Worm (Caenorhabditis elegans) whole organism, L4 larva: ENCODE data around the gene C25F6.8.
A peak's percentile ranks its signal among the peaks of the same experiment; 100 is the strongest.

ENCODE experiments used
- F10B5.3 ChIP-seq: sonication (generic microtip); optimal IDR thresholded peaks from 2 replicates; lab custom pipeline; 2016; ENCODE audit warnings: mild to moderate bottlenecking, missing genetic modification characterization, missing compliant biosample characterization
- F26F4.8 ChIP-seq: fragments of 200-800 bp; sonication (Bioruptor generic); conservative IDR thresholded peaks from 2 replicates; pipeline ENCODE4 v1.3.6; 2022; ENCODE audit warnings: missing genetic modification characterization, missing compliant biosample characterization
- F37D6.2 ChIP-seq: sonication (generic microtip); optimal IDR thresholded peaks from 2 replicates; lab custom pipeline; 2016; ENCODE audit warnings: mild to moderate bottlenecking, missing genetic modification characterization, missing compliant biosample characterization
- F44E2.7 ChIP-seq: fragments of 200-800 bp; sonication (Bioruptor generic); IDR thresholded peaks from 2 replicates; pipeline ENCODE4 v2.1.2; 2022; ENCODE audit warnings: missing genetic modification characterization, missing compliant biosample characterization
- F49E8.2 ChIP-seq: sonication (generic microtip); optimal IDR thresholded peaks from 2 replicates; lab custom pipeline; 2016; ENCODE audit warnings: missing compliant biosample characterization, mild to moderate bottlenecking, missing genetic modification characterization, borderline replicate concordance
- Y105C5A.15 ChIP-seq: fragments of 200-800 bp; sonication (Bioruptor generic); IDR thresholded peaks from 2 replicates; pipeline ENCODE4 v1.3.6; 2022; ENCODE audit warnings: missing genetic modification characterization, missing compliant biosample characterization
- Y5F2A.4 ChIP-seq: fragments of 200-800 bp; sonication (Bioruptor generic); optimal IDR thresholded peaks from 2 replicates; lab custom pipeline; 2018; ENCODE audit warnings: mild to moderate bottlenecking, missing genetic modification characterization, missing compliant biosample characterization
- ZK337.2 ChIP-seq: fragments of 200-800 bp; sonication (Bioruptor generic); IDR thresholded peaks from 2 replicates; pipeline ENCODE4 v1.3.6; 2022; ENCODE audit warnings: missing genetic modification reagents, missing genetic modification characterization, missing compliant biosample characterization
- aha-1 ChIP-seq: fragments of 150-350 bp; peaks from one replicate; lab custom pipeline; 2014; ENCODE audit warnings: missing biosample characterization, missing genetic modification characterization
- aly-2 ChIP-seq: sonication (generic microtip); optimal IDR thresholded peaks from 2 replicates; lab custom pipeline; 2018; ENCODE audit warnings: missing biosample characterization, missing genetic modification characterization
- arid-1 ChIP-seq: fragments of 200-800 bp; sonication (Bioruptor generic); conservative IDR thresholded peaks from 2 replicates; pipeline ENCODE4 v1.3.6; 2022; ENCODE audit warnings: missing genetic modification reagents, missing genetic modification characterization, missing compliant biosample characterization
- attf-4 ChIP-seq: sonication (generic microtip); optimal IDR thresholded peaks from 3 replicates; lab custom pipeline; 2017; ENCODE audit warnings: missing biosample characterization, missing genetic modification characterization
- ceh-20 ChIP-seq: fragments of 200-800 bp; sonication (Bioruptor generic); IDR thresholded peaks from 2 replicates; pipeline ENCODE4 v1.3.6; 2022; ENCODE audit warnings: missing genetic modification reagents, missing genetic modification characterization, missing compliant biosample characterization
- cey-2 ChIP-seq: sonication (generic microtip); optimal IDR thresholded peaks from 3 replicates; lab custom pipeline; 2017; ENCODE audit warnings: missing genetic modification characterization, mild to moderate bottlenecking, missing compliant biosample characterization, antibody characterized with exemption, borderline replicate concordance; ENCODE audit not compliant: insufficient read depth
- daf-16 ChIP-seq, 3 experiments: sonication (generic microtip); optimal IDR thresholded peaks; 2 replicates each; lab custom pipeline; 2016 to 2017; ENCODE audit warnings: missing genetic modification characterization in 3 of 3, missing genetic modification reagents in 3 of 3, mild to moderate bottlenecking in 2 of 3, missing compliant biosample characterization in 2 of 3, missing biosample characterization in 1 of 3, moderate library complexity in 1 of 3
- daf-19 ChIP-seq: fragments of 200-800 bp; sonication (Bioruptor generic); conservative IDR thresholded peaks from 2 replicates; pipeline ENCODE4 v1.3.6; 2022; ENCODE audit warnings: missing genetic modification characterization, missing compliant biosample characterization
- daf-8 ChIP-seq: fragments of 200-800 bp; sonication (Bioruptor generic); IDR thresholded peaks from 2 replicates; pipeline ENCODE4 v1.3.6; 2022; ENCODE audit warnings: missing genetic modification characterization, missing compliant biosample characterization
- dmd-6 ChIP-seq: fragments of 200-800 bp; sonication (Bioruptor generic); IDR thresholded peaks from 2 replicates; pipeline ENCODE4 v1.3.6; 2022; ENCODE audit warnings: missing genetic modification reagents, missing genetic modification characterization, missing compliant biosample characterization
- dmd-9 ChIP-seq: fragments of 200-800 bp; sonication (Bioruptor generic); IDR thresholded peaks from 2 replicates; pipeline ENCODE4 v1.3.6; 2022; ENCODE audit warnings: missing genetic modification reagents, missing genetic modification characterization, missing compliant biosample characterization
- dve-1 ChIP-seq: sonication (generic microtip); optimal IDR thresholded peaks from 2 replicates; lab custom pipeline; 2017; ENCODE audit warnings: antibody characterized with exemption, mild to moderate bottlenecking, missing genetic modification characterization, missing compliant biosample characterization; ENCODE audit not compliant: insufficient read depth
- egl-27 ChIP-seq: sonication (generic microtip); optimal IDR thresholded peaks from 3 replicates; lab custom pipeline; 2017; ENCODE audit warnings: missing biosample characterization, missing genetic modification reagents, missing genetic modification characterization
- hif-1 ChIP-seq, 2 experiments: sonication (generic microtip); optimal IDR thresholded peaks; 2 replicates each; lab custom pipeline; 2016 to 2017; ENCODE audit warnings: missing compliant biosample characterization in 2 of 2, missing genetic modification characterization in 2 of 2, missing genetic modification reagents in 2 of 2, missing genotype in 2 of 2, mild to moderate bottlenecking in 1 of 2
- jun-1 ChIP-seq: fragments of 150-350 bp; optimal IDR thresholded peaks from 2 replicates; lab custom pipeline; 2014; ENCODE audit warnings: missing biosample characterization, missing genetic modification reagents, missing genetic modification characterization
- lim-7 ChIP-seq: fragments of 200-800 bp; sonication (Bioruptor generic); IDR thresholded peaks from 2 replicates; pipeline ENCODE4 v1.3.6; 2022; ENCODE audit warnings: missing genetic modification characterization, missing compliant biosample characterization
- lin-15B ChIP-seq: fragments of 150-350 bp; sonication (generic microtip); optimal IDR thresholded peaks from 3 replicates; lab custom pipeline; 2014; ENCODE audit warnings: missing biosample characterization, missing genetic modification characterization
- lin-29 ChIP-seq: fragments of 200-800 bp; sonication (Bioruptor generic); IDR thresholded peaks from 2 replicates; pipeline ENCODE4 v1.3.6; 2022; ENCODE audit warnings: missing genetic modification reagents, missing genetic modification characterization, missing compliant biosample characterization
- lin-38 ChIP-seq: fragments of 200-800 bp; sonication (Bioruptor generic); IDR thresholded peaks from 2 replicates; pipeline ENCODE4 v1.3.6; 2022; ENCODE audit warnings: missing genetic modification reagents, missing genetic modification characterization, missing compliant biosample characterization
- lsy-2 ChIP-seq, 2 experiments: fragments of 150-350 bp in 1 of 2; sonication (generic microtip) in 1 of 2; optimal IDR thresholded peaks; 2 replicates each; lab custom pipeline; 2014 to 2017; ENCODE audit warnings: missing biosample characterization in 2 of 2, missing genetic modification characterization in 2 of 2
- madf-9 ChIP-seq: fragments of 200-800 bp; sonication (Bioruptor generic); conservative IDR thresholded peaks from 2 replicates; pipeline ENCODE4 v1.3.6; 2022; ENCODE audit warnings: missing genetic modification reagents, missing genetic modification characterization, missing compliant biosample characterization
- mep-1 ChIP-seq: fragments of 150-350 bp; sonication (generic microtip); optimal IDR thresholded peaks from 3 replicates; lab custom pipeline; 2014; ENCODE audit warnings: missing biosample characterization, missing genetic modification characterization
- mes-2 ChIP-seq: sonication (generic microtip); optimal IDR thresholded peaks from 2 replicates; lab custom pipeline; 2016; ENCODE audit warnings: missing genotype, mild to moderate bottlenecking, missing genetic modification characterization, missing compliant biosample characterization; ENCODE audit not compliant: poor library complexity, severe bottlenecking
- mxl-3 ChIP-seq: fragments of 200-800 bp; sonication (Bioruptor generic); optimal IDR thresholded peaks from 2 replicates; lab custom pipeline; 2018; ENCODE audit warnings: mild to moderate bottlenecking, missing genetic modification characterization, missing compliant biosample characterization
- nhr-11 ChIP-seq: fragments of 150-350 bp; optimal IDR thresholded peaks from 2 replicates; lab custom pipeline; 2014; ENCODE audit warnings: missing biosample characterization, missing genetic modification characterization
- nhr-25 ChIP-seq: sonication (generic microtip); optimal IDR thresholded peaks from 2 replicates; lab custom pipeline; 2017; ENCODE audit warnings: missing genetic modification characterization, mild to moderate bottlenecking, missing compliant biosample characterization, antibody characterized with exemption, moderate library complexity, borderline replicate concordance; ENCODE audit not compliant: insufficient read depth
- nhr-28 ChIP-seq: fragments of 150-350 bp; optimal IDR thresholded peaks from 2 replicates; lab custom pipeline; 2014; ENCODE audit warnings: missing biosample characterization, missing genetic modification characterization
- nhr-6 ChIP-seq: fragments of 150-350 bp; optimal IDR thresholded peaks from 2 replicates; lab custom pipeline; 2014; ENCODE audit warnings: missing biosample characterization, missing genetic modification characterization
- nhr-76 ChIP-seq: fragments of 150-350 bp; optimal IDR thresholded peaks from 2 replicates; lab custom pipeline; 2014; ENCODE audit warnings: missing biosample characterization, missing genetic modification characterization
- php-3 ChIP-seq: fragments of 200-800 bp; sonication (Bioruptor generic); IDR thresholded peaks from 2 replicates; pipeline ENCODE4 v1.3.6; 2022; ENCODE audit warnings: missing genetic modification reagents, missing genetic modification characterization, missing compliant biosample characterization
- pqm-1 ChIP-seq: sonication (generic microtip); optimal IDR thresholded peaks from 2 replicates; lab custom pipeline; 2017; ENCODE audit warnings: missing biosample characterization, missing genetic modification characterization
- saeg-2 ChIP-seq: fragments of 200-800 bp; sonication (Bioruptor generic); IDR thresholded peaks from 2 replicates; pipeline ENCODE4 v1.3.6; 2022; ENCODE audit warnings: missing genetic modification reagents, missing genetic modification characterization, missing compliant biosample characterization
- sdz-12 ChIP-seq: fragments of 200-800 bp; sonication (Bioruptor generic); optimal IDR thresholded peaks from 2 replicates; lab custom pipeline; 2018; ENCODE audit warnings: mild to moderate bottlenecking, missing genetic modification characterization, missing compliant biosample characterization
- skn-1 ChIP-seq: fragments of 150-350 bp; optimal IDR thresholded peaks from 2 replicates; lab custom pipeline; 2014; ENCODE audit warnings: missing biosample characterization, missing genetic modification characterization
- spr-1 ChIP-seq: sonication (generic microtip); optimal IDR thresholded peaks from 2 replicates; lab custom pipeline; 2016; ENCODE audit warnings: mild to moderate bottlenecking, missing genetic modification characterization, missing compliant biosample characterization
- spr-3 ChIP-seq: fragments of 200-800 bp; sonication (Bioruptor generic); optimal IDR thresholded peaks from 2 replicates; lab custom pipeline; 2018; ENCODE audit warnings: mild to moderate bottlenecking, missing genetic modification characterization, missing compliant biosample characterization
- tag-97 ChIP-seq: fragments of 200-800 bp; sonication (Bioruptor generic); IDR thresholded peaks from 2 replicates; pipeline ENCODE4 v1.3.6; 2022; ENCODE audit warnings: missing genetic modification characterization, missing compliant biosample characterization
- tra-1 ChIP-seq: fragments of 200-800 bp; sonication (Bioruptor generic); IDR thresholded peaks from 2 replicates; pipeline ENCODE4 v1.3.6; 2022; ENCODE audit warnings: missing genetic modification reagents, missing genetic modification characterization, missing compliant biosample characterization
- unc-130 ChIP-seq: sonication (generic microtip); optimal IDR thresholded peaks from 2 replicates; lab custom pipeline; 2016; ENCODE audit warnings: missing genetic modification reagents, missing genetic modification characterization, missing compliant biosample characterization
- unc-39 ChIP-seq: sonication (generic microtip); optimal IDR thresholded peaks from 2 replicates; lab custom pipeline; 2017; ENCODE audit warnings: missing biosample characterization, missing genetic modification characterization
- vab-7 ChIP-seq: fragments of 200-800 bp; sonication (Bioruptor generic); IDR thresholded peaks from 2 replicates; pipeline ENCODE4 v1.3.6; 2022; ENCODE audit warnings: missing genetic modification reagents, missing genetic modification characterization, missing compliant biosample characterization
- zag-1 ChIP-seq: fragments of 150-350 bp; optimal IDR thresholded peaks from 2 replicates; lab custom pipeline; 2014; ENCODE audit warnings: missing biosample characterization, missing genetic modification characterization
- ztf-11 ChIP-seq: fragments of 150-350 bp; optimal IDR thresholded peaks from 2 replicates; lab custom pipeline; 2014; ENCODE audit warnings: missing biosample characterization, missing genetic modification characterization

C25F6.8 gene

ce11 chrX:5475164-5475576 lies 27.1 kb downstream of the C25F6.8 start (continued):
- TF ChIP-seq nhr-28 (peak; percentile 91), madf-9 (0 out of 2 replicates have a peak, but pooled peaks have one; percentile 14), hif-1 (tag; optimal IDR thresholded peaks at IDR 0.05; lab: Kevin White, UChicago) (no peak), daf-16 (GFP tag; optimal IDR thresholded peaks at IDR 0.05; lab: Kevin White, UChicago) (no peak), daf-16 (tag; optimal IDR thresholded peaks at IDR 0.05; lab: Kevin White, UChicago) (peak; percentile 34), lin-15B (tag; lab: Kevin White, UChicago) (no peak), nhr-6 (peak; percentile 66), dve-1 (peak; percentile 70), Y5F2A.4 (GFP tag; lab: Kevin White, UChicago) (no peak), unc-39 (tag; lab: Kevin White, UChicago) (no peak), lim-7 (no peak), unc-130 (no peak), lin-38 (no peak), tag-97 (GFP tag; lab: Robert Waterston, UW) (no peak), F26F4.8 (GFP tag; lab: Robert Waterston, UW) (no peak), F44E2.7 (GFP tag; lab: Robert Waterston, UW) (no peak), aha-1 (tag; lab: Kevin White, UChicago) (peak; percentile 91), daf-19 (GFP tag; lab: Robert Waterston, UW) (no peak), php-3 (GFP tag; lab: Robert Waterston, UW) (no peak), aly-2 (no peak), vab-7 (GFP tag; lab: Robert Waterston, UW) (no peak), tra-1 (peak; percentile 72; the same call in 1 of the 2 replicates), lsy-2 (tag; optimal IDR thresholded peaks at IDR 0.05; lab: Kevin White, UChicago) (peak; percentile 34 to 44), skn-1 (no peak), F10B5.3 (tag; lab: Kevin White, UChicago) (no peak), Y105C5A.15 (GFP tag; lab: Robert Waterston, UW) (no peak), dmd-6 (GFP tag; lab: Robert Waterston, UW) (peak; percentile 74), nhr-25 (peak; percentile 95), F37D6.2 (tag; lab: Kevin White, UChicago) (no peak), F49E8.2 (no peak), spr-1 (tag; lab: Kevin White, UChicago) (no peak)

DNA sequence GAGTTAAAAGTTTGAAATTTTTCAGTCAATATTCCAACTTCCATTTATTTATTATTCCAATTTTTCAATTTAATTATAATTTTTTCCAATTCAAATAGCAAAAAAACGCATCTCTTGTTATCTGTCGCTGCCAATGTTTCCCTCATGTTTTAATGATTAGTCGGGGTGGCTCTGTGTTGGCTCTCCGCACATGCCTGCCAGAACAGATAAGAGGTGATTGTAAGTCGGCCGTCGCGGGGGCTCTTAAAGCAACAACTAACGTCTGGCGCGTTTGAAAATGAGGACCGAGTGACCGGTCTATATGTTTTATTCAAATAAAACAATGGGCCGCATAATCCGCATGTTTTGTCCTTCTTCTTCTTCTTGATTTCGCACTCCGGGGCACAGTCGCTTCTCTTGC lies 28.3 kb downstream of the C25F6.8 start:
- TF ChIP-seq dmd-9 (no peak), saeg-2 (GFP tag; lab: Robert Waterston, UW) (no peak), mxl-3 (peak; percentile 68), egl-27 (tag; lab: Kevin White, UChicago) (no peak), attf-4 (tag; lab: Kevin White, UChicago) (no peak), jun-1 (tag; lab: Kevin White, UChicago) (no peak), ceh-20 (GFP tag; lab: Robert Waterston, UW) (no peak), mep-1 (tag; lab: Kevin White, UChicago) (no peak), daf-8 (GFP tag; lab: Robert Waterston, UW) (no peak), nhr-76 (tag; lab: Kevin White, UChicago) (no peak), pqm-1 (peak; percentile 83), ztf-11 (tag; lab: Kevin White, UChicago) (no peak), cey-2 (tag; lab: Kevin White, UChicago) (no peak), Y105C5A.15 (GFP tag; lab: Robert Waterston, UW) (no peak), arid-1 (GFP tag; lab: Robert Waterston, UW) (no peak), spr-3 (GFP tag; lab: Kevin White, UChicago) (no peak), ZK337.2 (no peak), unc-130 (no peak), lin-29 (GFP tag; lab: Robert Waterston, UW) (no peak), F44E2.7 (GFP tag; lab: Robert Waterston, UW) (no peak), sdz-12 (GFP tag; lab: Kevin White, UChicago) (no peak), nhr-11 (tag; lab: Kevin White, UChicago) (no peak), mes-2 (tag; lab: Kevin White, UChicago) (no peak), daf-16 (GFP tag; optimal IDR thresholded peaks at IDR 0.05; lab: Kevin White, UChicago) (no peak), daf-16 (tag; optimal IDR thresholded peaks at IDR 0.05; lab: Kevin White, UChicago) (peak; percentile 67), hif-1 (tag; optimal IDR thresholded peaks at IDR 0.05; lab: Kevin White, UChicago) (no peak), zag-1 (tag; lab: Kevin White, UChicago) (no peak), nhr-28 (peak; percentile 26), unc-39 (tag; lab: Kevin White, UChicago) (no peak)
